Worm (Caenorhabditis elegans): ENCODE measurements around the gene nuo-4.
A peak's percentile ranks its signal among the peaks of the same experiment; 100 is the strongest.

nuo-4 gene

DNA sequence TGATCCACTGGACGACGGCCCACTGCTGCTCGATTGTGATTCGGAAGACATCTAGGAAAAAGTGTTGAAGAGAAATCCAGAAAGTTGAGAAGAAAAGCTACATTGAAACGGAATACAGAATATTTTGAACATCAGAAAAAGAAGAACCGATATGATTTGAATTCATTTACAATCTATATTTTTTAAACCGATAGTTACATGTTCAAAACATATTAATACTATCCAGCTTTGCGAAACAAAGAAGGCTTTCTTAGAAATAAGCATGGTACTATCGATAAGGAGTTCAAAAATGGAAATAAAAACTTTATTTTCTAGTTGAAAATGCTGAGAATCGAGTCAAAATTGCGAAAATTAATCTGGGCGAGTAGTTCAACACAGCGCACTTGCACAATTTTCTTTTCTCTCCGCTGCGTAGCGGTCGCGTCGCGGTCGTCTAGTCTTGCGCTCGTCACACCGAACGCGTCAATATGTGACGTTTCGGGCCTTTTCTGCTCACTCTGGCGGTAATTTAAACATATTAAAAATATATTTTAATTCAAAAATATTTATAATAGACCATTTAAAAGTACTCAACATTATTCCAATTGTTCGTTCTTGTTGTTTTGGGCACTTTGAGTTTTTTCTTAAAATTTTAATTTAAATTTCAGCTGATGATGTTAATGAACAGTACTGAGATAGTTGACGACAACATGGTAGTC, 3.6 kb upstream of the nuo-4 start, which contains the start of the genes syf-2 and K04G7.1 (continued):
- TF ChIP-seq efl-1 (GFP tag; optimal IDR thresholded peaks at IDR 0.05) (peak; percentile 82), F37B4.10 (GFP tag; IDR thresholded peaks at IDR 0.05) (no peak), ztf-25 (GFP tag; IDR thresholded peaks at IDR 0.05) (no peak), F10E7.11 (tag; optimal IDR thresholded peaks at IDR 0.05) (no peak), F39B2.1 (GFP tag; IDR thresholded peaks at IDR 0.05) (no peak), nhr-120 (GFP tag; IDR thresholded peaks at IDR 0.05) (no peak), Y79H2A.3 (GFP tag; conservative IDR thresholded peaks at IDR 0.05) (0 out of 2 replicates have a peak, but pooled peaks have one; percentile 64), sdz-38 (tag; optimal IDR thresholded peaks at IDR 0.05) (no peak), B0336.3 (GFP tag; IDR thresholded peaks at IDR 0.05) (peak; percentile 78), zim-3 (tag; optimal IDR thresholded peaks at IDR 0.05) (no peak), dox-1 (GFP tag; IDR thresholded peaks at IDR 0.05) (peak; percentile 95), madf-3 (GFP tag; IDR thresholded peaks at IDR 0.05) (peak; percentile 100), ceh-91 (GFP tag; IDR thresholded peaks at IDR 0.05) (peak; percentile 72; the same call in 1 of the 2 replicates), hmg-20 (GFP tag; IDR thresholded peaks at IDR 0.05) (no peak), D2030.7 (GFP tag; IDR thresholded peaks at IDR 0.05) (peak; percentile 86), nfya-2 (GFP tag; IDR thresholded peaks at IDR 0.05) (no peak), hlh-12 (tag; optimal IDR thresholded peaks at IDR 0.05) (no peak), fkh-3 (tag; optimal IDR thresholded peaks at IDR 0.05) (no peak), F55B11.4 (tag; optimal IDR thresholded peaks at IDR 0.05; ENCODE audit: borderline replicate concordance, insufficient read depth) (no peak), lin-26 (GFP tag; IDR thresholded peaks at IDR 0.05) (no peak), unc-62 (GFP tag; optimal IDR thresholded peaks at IDR 0.05) (peak; percentile 20), B0035.1 (tag; optimal IDR thresholded peaks at IDR 0.05) (no peak), ztf-22 (GFP tag; optimal IDR thresholded peaks at IDR 0.05) (peak; percentile 7), F57C9.4 (tag; optimal IDR thresholded peaks at IDR 0.05) (no peak), nhr-90 (tag; optimal IDR thresholded peaks at IDR 0.05) (no peak), lag-1 (GFP tag; IDR thresholded peaks at IDR 0.05) (no peak), ztf-28 (GFP tag; IDR thresholded peaks at IDR 0.05) (no peak), Y53F4B.3 (GFP tag; IDR thresholded peaks at IDR 0.05) (no peak), madf-10 (tag; optimal IDR thresholded peaks at IDR 0.05) (peak; percentile 48), aptf-3 (GFP tag; IDR thresholded peaks at IDR 0.05) (no peak), lir-1 (GFP tag; conservative IDR thresholded peaks at IDR 0.05) (peak; percentile 85), snpc-3.4 (tag; optimal IDR thresholded peaks at IDR 0.05) (peak; percentile 52), attf-5 (GFP tag; optimal IDR thresholded peaks at IDR 0.05) (peak; percentile 97)

DNA sequence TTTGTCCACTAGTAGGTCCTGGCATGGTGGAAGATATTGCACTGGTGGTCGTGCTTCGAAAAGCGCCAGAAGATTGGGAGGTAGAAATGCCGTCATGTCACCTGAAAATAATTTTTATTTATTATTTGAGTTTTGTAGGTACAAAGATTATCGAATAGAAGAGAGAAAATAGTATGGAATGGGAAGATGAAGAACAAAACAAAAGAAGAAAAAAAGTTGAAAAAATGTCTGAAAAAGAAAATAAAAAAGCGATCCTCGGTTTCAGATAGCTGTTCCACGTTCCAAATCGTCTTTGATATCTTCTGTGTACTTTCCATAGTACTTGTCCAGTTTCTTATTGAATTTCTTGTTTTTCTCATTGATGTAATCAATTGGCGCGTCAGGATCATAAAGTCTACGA, 2.4 kb upstream of the nuo-4 start, which contains the start of gene rnp-7:
TSS of gene rnp-7 (minus strand) at position 101 of the 400 bp plus-strand sequence.
- TF ChIP-seq snpc-1.1 (tag; optimal IDR thresholded peaks at IDR 0.05; ENCODE audit: insufficient read depth) = no peak
- no peak for TF ChIP-seq lin-54 (GFP tag; optimal IDR thresholded peaks at IDR 0.05)
- TF ChIP-seq ekl-4 (GFP tag; IDR thresholded peaks at IDR 0.05) = no peak
- no peak for TF ChIP-seq lin-35 (GFP tag; optimal IDR thresholded peaks at IDR 0.05)
- TF ChIP-seq dox-1 (GFP tag; IDR thresholded peaks at IDR 0.05) = no peak
- no peak for TF ChIP-seq egrh-3 (GFP tag; IDR thresholded peaks at IDR 0.05)
- TF ChIP-seq Y53G8AR.9 (GFP tag; conservative IDR thresholded peaks at IDR 0.05) = no peak
- no peak for TF ChIP-seq mcd-1 (GFP tag; IDR thresholded peaks at IDR 0.05)
- no peak for TF ChIP-seq F10E7.11 (tag; optimal IDR thresholded peaks at IDR 0.05)
- TF ChIP-seq K12H6.12 (tag; optimal IDR thresholded peaks at IDR 0.05) = no peak
- TF ChIP-seq Y56A3A.18 (GFP tag; IDR thresholded peaks at IDR 0.05) = no peak
- no peak for TF ChIP-seq dpl-1 (GFP tag; optimal IDR thresholded peaks at IDR 0.05)
- no peak for TF ChIP-seq nhr-80 (tag; optimal IDR thresholded peaks at IDR 0.05)
- no peak for TF ChIP-seq rpc-1 (optimal IDR thresholded peaks at IDR 0.05)
- TF ChIP-seq rpc-1 (tag; optimal IDR thresholded peaks at IDR 0.05) = no peak
- TF ChIP-seq chd-7 (tag; optimal IDR thresholded peaks at IDR 0.05) = no peak

Measured in whole organism, young adult.